Worm (Caenorhabditis elegans) whole organism, L3 larva: ENCODE results near the gene F38B2.3.
A peak's percentile ranks its signal among the peaks of the same experiment; 100 is the strongest.

Experiments used
- R02D3.7 ChIP-seq: fragments of 150-350 bp; optimal IDR thresholded peaks from 2 replicates; lab custom pipeline; 2014; ENCODE audit warnings: missing biosample characterization, missing genetic modification characterization
- aly-2 ChIP-seq: fragments of 150-350 bp; optimal IDR thresholded peaks from 2 replicates; lab custom pipeline; 2014; ENCODE audit warnings: missing biosample characterization, missing genetic modification characterization
- ama-1 ChIP-seq: fragments of 150-350 bp; optimal IDR thresholded peaks from 2 replicates; lab custom pipeline; 2018
- ceh-16 ChIP-seq: sonication (generic microtip); optimal IDR thresholded peaks from 2 replicates; lab custom pipeline; 2017; ENCODE audit warnings: missing biosample characterization, missing genetic modification characterization
- ceh-28 ChIP-seq: fragments of 150-350 bp; optimal IDR thresholded peaks from 2 replicates; lab custom pipeline; 2014; ENCODE audit warnings: missing biosample characterization, missing genetic modification reagents, missing genetic modification characterization
- ceh-9 ChIP-seq: sonication (generic microtip); optimal IDR thresholded peaks from 2 replicates; lab custom pipeline; 2018; ENCODE audit warnings: missing biosample characterization, missing genetic modification characterization
- daf-12 ChIP-seq: fragments of 150-350 bp; optimal IDR thresholded peaks from 2 replicates; lab custom pipeline; 2014; ENCODE audit warnings: missing biosample characterization, missing genetic modification reagents, missing genetic modification characterization
- egl-5 ChIP-seq: fragments of 150-350 bp; optimal IDR thresholded peaks from 2 replicates; lab custom pipeline; 2017; ENCODE audit warnings: missing biosample characterization, missing genetic modification reagents, missing genetic modification characterization, inconsistent platforms
- elt-1 ChIP-seq: fragments of 150-350 bp; optimal IDR thresholded peaks from 2 replicates; lab custom pipeline; 2014; ENCODE audit warnings: missing biosample characterization, missing genetic modification characterization
- elt-2 ChIP-seq: sonication (generic microtip); optimal IDR thresholded peaks from 2 replicates; lab custom pipeline; 2016; ENCODE audit warnings: missing genetic modification reagents, mild to moderate bottlenecking, missing genetic modification characterization, missing compliant biosample characterization
- elt-3 ChIP-seq, 3 experiments: fragments of 150-350 bp in 1 of 3; sonication (generic microtip) in 2 of 3; optimal IDR thresholded peaks; 2 replicates in 2 of 3; 4 replicates in 1 of 3; lab custom pipeline; 2014 to 2017; ENCODE audit warnings: missing biosample characterization in 3 of 3, missing genetic modification characterization in 3 of 3
- eor-1 ChIP-seq, 2 experiments: fragments of 150-350 bp; optimal IDR thresholded peaks; 2 replicates each; lab custom pipeline; 2014 to 2018; ENCODE audit warnings: missing biosample characterization in 2 of 2, missing genetic modification characterization in 2 of 2
- fkh-10 ChIP-seq: sonication (generic microtip); optimal IDR thresholded peaks from 2 replicates; lab custom pipeline; 2017; ENCODE audit warnings: missing biosample characterization, missing genetic modification reagents, missing genetic modification characterization
- hmg-11 ChIP-seq: sonication (generic microtip); optimal IDR thresholded peaks from 2 replicates; lab custom pipeline; 2016; ENCODE audit warnings: missing genetic modification characterization, missing compliant biosample characterization
- jun-1 ChIP-seq: fragments of 150-350 bp; optimal IDR thresholded peaks from 2 replicates; lab custom pipeline; 2014; ENCODE audit warnings: missing biosample characterization, missing genetic modification reagents, missing genetic modification characterization
- lin-15B ChIP-seq: fragments of 150-350 bp; optimal IDR thresholded peaks from 2 replicates; lab custom pipeline; 2014; ENCODE audit warnings: missing biosample characterization, missing genetic modification characterization
- lin-39 ChIP-seq: fragments of 150-350 bp; optimal IDR thresholded peaks from 2 replicates; lab custom pipeline; 2018; ENCODE audit warnings: missing biosample characterization, missing genetic modification reagents, missing genetic modification characterization
- lsy-12 ChIP-seq: sonication (generic microtip); optimal IDR thresholded peaks from 2 replicates; lab custom pipeline; 2016; ENCODE audit warnings: mild to moderate bottlenecking, missing genetic modification characterization, missing compliant biosample characterization
- mdl-1 ChIP-seq: fragments of 150-350 bp; optimal IDR thresholded peaks from 2 replicates; lab custom pipeline; 2014; ENCODE audit warnings: missing biosample characterization, missing genetic modification characterization
- nfya-1 ChIP-seq: sonication (generic microtip); optimal IDR thresholded peaks from 2 replicates; lab custom pipeline; 2017; ENCODE audit warnings: missing genetic modification characterization, mild to moderate bottlenecking, missing compliant biosample characterization, antibody characterized with exemption, moderate library complexity; ENCODE audit not compliant: insufficient read depth
- nhr-11 ChIP-seq: fragments of 150-350 bp; optimal IDR thresholded peaks from 2 replicates; lab custom pipeline; 2014; ENCODE audit warnings: missing biosample characterization, missing genetic modification characterization
- nhr-12 ChIP-seq: fragments of 150-350 bp; optimal IDR thresholded peaks from 2 replicates; lab custom pipeline; 2014; ENCODE audit warnings: missing biosample characterization, missing genetic modification characterization
- nhr-23 ChIP-seq: fragments of 150-350 bp; optimal IDR thresholded peaks from 2 replicates; lab custom pipeline; 2014; ENCODE audit warnings: missing biosample characterization, missing genetic modification reagents, missing genetic modification characterization
- nhr-237 ChIP-seq: fragments of 150-350 bp; optimal IDR thresholded peaks from 2 replicates; lab custom pipeline; 2014; ENCODE audit warnings: missing biosample characterization, missing genetic modification characterization
- nhr-25 ChIP-seq: sonication (generic microtip); optimal IDR thresholded peaks from 2 replicates; lab custom pipeline; 2017; ENCODE audit warnings: missing biosample characterization, missing genetic modification characterization
- nhr-28 ChIP-seq: fragments of 150-350 bp; optimal IDR thresholded peaks from 2 replicates; lab custom pipeline; 2014; ENCODE audit warnings: missing biosample characterization, missing genetic modification characterization
- nhr-43 ChIP-seq: sonication (generic microtip); optimal IDR thresholded peaks from 2 replicates; lab custom pipeline; 2016; ENCODE audit warnings: mild to moderate bottlenecking, missing genetic modification characterization, missing compliant biosample characterization; ENCODE audit not compliant: poor library complexity, severe bottlenecking
- nhr-67 ChIP-seq: fragments of 150-350 bp; optimal IDR thresholded peaks from 2 replicates; lab custom pipeline; 2014; ENCODE audit warnings: missing biosample characterization, missing genetic modification characterization
- nhr-76 ChIP-seq: fragments of 150-350 bp; sonication (generic microtip); optimal IDR thresholded peaks from 5 replicates; lab custom pipeline; 2014; ENCODE audit warnings: missing biosample characterization, missing genetic modification characterization
- pha-4 ChIP-seq: fragments of 150-350 bp; optimal IDR thresholded peaks from 2 replicates; lab custom pipeline; 2014; ENCODE audit warnings: missing biosample characterization, missing genetic modification reagents, missing genetic modification characterization
- pqm-1 ChIP-seq: fragments of 150-350 bp; optimal IDR thresholded peaks from 2 replicates; lab custom pipeline; 2017; ENCODE audit warnings: missing biosample characterization, missing genetic modification characterization, inconsistent platforms
- sea-2 ChIP-seq: fragments of 150-350 bp; sonication (generic microtip); optimal IDR thresholded peaks from 4 replicates; lab custom pipeline; 2014; ENCODE audit warnings: missing biosample characterization, missing genetic modification reagents, missing genetic modification characterization
- skn-1 ChIP-seq: fragments of 150-350 bp; optimal IDR thresholded peaks from 2 replicates; lab custom pipeline; 2014; ENCODE audit warnings: missing biosample characterization, missing genetic modification characterization
- snpc-4 ChIP-seq: fragments of 150-350 bp; optimal IDR thresholded peaks from 2 replicates; lab custom pipeline; 2014; ENCODE audit warnings: missing biosample characterization, missing genetic modification characterization
- tbx-2 ChIP-seq: sonication (generic microtip); optimal IDR thresholded peaks from 2 replicates; lab custom pipeline; 2016; ENCODE audit warnings: mild to moderate bottlenecking, missing genetic modification characterization, missing compliant biosample characterization
- unc-39 ChIP-seq: sonication (generic microtip); optimal IDR thresholded peaks from 4 replicates; lab custom pipeline; 2017; ENCODE audit warnings: missing biosample characterization, missing genetic modification characterization
- unc-62 ChIP-seq: fragments of 150-350 bp; sonication (generic microtip); optimal IDR thresholded peaks from 4 replicates; lab custom pipeline; 2014; ENCODE audit warnings: missing biosample characterization, missing genetic modification reagents, missing genetic modification characterization
- ztf-11 ChIP-seq: fragments of 150-350 bp; optimal IDR thresholded peaks from 2 replicates; lab custom pipeline; 2014; ENCODE audit warnings: missing biosample characterization, missing genetic modification characterization
- ztf-4 ChIP-seq: fragments of 150-350 bp; optimal IDR thresholded peaks from 2 replicates; lab custom pipeline; 2014; ENCODE audit warnings: missing biosample characterization, missing genetic modification characterization

F38B2.3 gene

DNA sequence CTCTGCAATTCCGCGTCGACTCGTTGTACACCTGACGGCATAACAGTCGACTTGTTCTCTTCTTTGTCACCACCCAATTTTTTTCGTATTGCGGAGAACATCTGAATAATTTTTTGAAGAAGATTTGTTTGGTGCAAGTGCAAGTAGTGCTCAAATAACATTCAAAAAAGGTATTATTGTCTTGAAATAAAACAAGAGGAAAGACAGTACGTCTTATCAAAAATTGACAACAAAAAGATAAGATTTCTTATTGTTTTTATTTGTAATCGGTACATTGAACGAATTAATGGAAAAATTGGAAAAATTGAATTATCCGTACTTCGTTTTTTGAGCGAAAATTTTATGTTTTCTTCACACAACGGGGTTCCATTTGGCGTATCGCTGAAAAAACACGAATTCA lies 19.6 kb upstream of the F38B2.3 start, which contains the start of gene F08G12.1:
F08G12.1 (minus strand) TSS at position 101 of the 400 bp plus-strand sequence.
- TF ChIP-seq nhr-237 (tag; lab: Kevin White, UChicago) (no peak), nfya-1 (tag; lab: Kevin White, UChicago) (no peak), aly-2 (tag; lab: Kevin White, UChicago) (no peak), pha-4 (tag; lab: Kevin White, UChicago) (no peak), unc-62 (no peak), nhr-23 (tag; lab: Kevin White, UChicago) (no peak), tbx-2 (no peak)

DNA sequence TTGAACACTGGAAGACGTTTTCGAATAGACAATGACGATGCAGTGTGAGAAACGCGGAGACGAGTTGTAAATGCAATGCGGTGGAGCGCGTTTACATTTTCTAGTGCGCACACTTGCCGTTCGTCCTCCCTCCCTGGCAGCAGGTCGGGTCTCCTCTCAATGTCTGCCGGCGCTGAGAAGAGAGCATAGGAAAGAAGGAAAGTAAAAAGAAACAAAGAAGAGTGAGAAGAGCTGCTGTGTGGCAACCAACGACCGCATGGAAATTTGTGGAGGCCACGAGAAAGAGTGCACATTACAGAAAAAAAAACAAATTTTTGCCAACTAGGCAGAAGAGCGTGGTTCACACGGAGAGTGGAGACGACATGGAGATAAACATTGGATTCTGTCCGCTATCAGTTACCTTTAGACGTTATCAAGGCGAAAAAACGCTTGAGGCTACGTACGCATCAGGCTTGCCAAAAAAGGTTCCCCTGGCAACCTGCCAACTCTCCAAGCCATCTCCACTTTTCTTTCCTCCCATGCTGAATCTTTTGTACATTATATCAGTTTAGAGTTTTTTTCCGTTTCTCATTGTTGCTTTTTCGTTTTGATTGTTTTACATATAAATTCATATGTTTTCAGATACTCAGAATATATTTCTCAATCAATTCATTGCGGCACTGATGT lies 13.6 kb upstream of the F38B2.3 start, which contains the start of the genes snrp-40.1 and F08G12.3:
snrp-40.1 (minus strand) TSS at position 143 of the 666 bp plus-strand sequence.
F08G12.3 (plus strand) TSS at position 616 of the 666 bp plus-strand sequence.
- peak; percentile 89 for TF ChIP-seq nhr-25
- peak; percentile 87 for TF ChIP-seq nfya-1 (tag; lab: Kevin White, UChicago)
- no peak for TF ChIP-seq unc-62
- TF ChIP-seq pha-4 (tag; lab: Kevin White, UChicago): peak; percentile 93
- TF ChIP-seq lin-39 (tag; lab: Kevin White, UChicago): peak; percentile 89
- TF ChIP-seq pqm-1 (tag; lab: Kevin White, UChicago): peak; percentile 71
- TF ChIP-seq aly-2 (tag; lab: Kevin White, UChicago): no peak
- peak; percentile 91 for TF ChIP-seq hmg-11 (tag; lab: Kevin White, UChicago)
- peak; percentile 89 for TF ChIP-seq snpc-4 (tag; lab: Kevin White, UChicago)
- peak; percentile 57 for TF ChIP-seq tbx-2
- TF ChIP-seq nhr-43 (tag; lab: Kevin White, UChicago): peak; percentile 40
- TF ChIP-seq eor-1 (tag; optimal IDR thresholded peaks at IDR 0.05; lab: Kevin White, UChicago): no peak
- TF ChIP-seq elt-3 (tag; optimal IDR thresholded peaks at IDR 0.05; lab: Kevin White, UChicago): peak in 1 of 3 experiments; percentile 7
- peak; percentile 45 for TF ChIP-seq skn-1 (tag; lab: Kevin White, UChicago)
- peak; percentile 28 for TF ChIP-seq ceh-28 (tag; lab: Kevin White, UChicago)
- TF ChIP-seq nhr-23 (tag; lab: Kevin White, UChicago): peak; percentile 68
- peak; percentile 77 for TF ChIP-seq lin-15B
- peak; percentile 72 for TF ChIP-seq egl-5
- TF ChIP-seq lsy-12 (tag; lab: Kevin White, UChicago): peak; percentile 34
- TF ChIP-seq mdl-1 (tag; lab: Kevin White, UChicago): peak; percentile 36
- peak; percentile 36 for TF ChIP-seq elt-1
- no peak for TF ChIP-seq ama-1 (lab: Kevin White, UChicago)
- TF ChIP-seq jun-1 (tag; lab: Kevin White, UChicago): peak; percentile 72
- TF ChIP-seq ceh-16: no peak
- peak; percentile 81 for TF ChIP-seq elt-2 (tag; lab: Kevin White, UChicago)
- no peak for TF ChIP-seq daf-12 (tag; lab: Kevin White, UChicago)
- TF ChIP-seq fkh-10 (GFP tag; lab: Kevin White, UChicago): peak; percentile 12
- no peak for TF ChIP-seq sea-2 (GFP tag; lab: Kevin White, UChicago)

DNA sequence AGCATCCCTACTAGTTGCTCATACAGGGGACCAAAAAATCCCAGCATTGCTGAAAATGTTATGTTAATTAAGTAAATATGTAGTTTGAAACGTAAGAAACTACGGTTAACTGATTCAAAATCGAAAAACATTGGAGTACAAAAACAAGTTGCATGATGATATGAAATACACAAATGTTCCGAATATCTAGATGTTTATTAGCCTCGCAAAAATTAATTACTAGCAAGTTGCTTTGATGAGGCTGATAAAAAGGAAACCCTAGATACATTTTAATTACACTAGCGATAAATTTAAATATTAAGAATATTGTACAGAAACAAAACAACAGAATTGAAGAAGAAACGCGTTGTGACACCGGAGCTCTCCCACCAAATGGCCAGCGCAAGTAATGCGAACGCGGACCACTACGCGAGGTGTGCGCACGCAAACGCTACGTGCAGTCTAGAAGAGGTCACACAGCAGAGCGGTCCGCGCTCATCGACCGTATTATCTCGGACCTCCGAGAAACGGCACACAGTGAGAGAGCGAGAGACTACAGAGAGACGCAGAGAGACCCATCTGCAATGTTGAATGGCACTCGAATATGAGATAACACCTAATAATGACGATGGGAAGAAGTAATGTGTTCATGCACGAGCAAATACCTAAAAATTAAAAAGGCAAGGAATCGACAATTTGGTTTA lies 10.7 kb upstream of the F38B2.3 start, which contains the start of gene inx-2:
inx-2 (minus strand) TSS at position 51 of the 683 bp plus-strand sequence.
- no peak for TF ChIP-seq unc-39 (tag; lab: Kevin White, UChicago)
- no peak for TF ChIP-seq nhr-28 (tag; lab: Kevin White, UChicago)
- no peak for TF ChIP-seq jun-1 (tag; lab: Kevin White, UChicago)
- no peak for TF ChIP-seq nhr-67
- TF ChIP-seq unc-62: no peak
- no peak for TF ChIP-seq pqm-1 (tag; lab: Kevin White, UChicago)

DNA sequence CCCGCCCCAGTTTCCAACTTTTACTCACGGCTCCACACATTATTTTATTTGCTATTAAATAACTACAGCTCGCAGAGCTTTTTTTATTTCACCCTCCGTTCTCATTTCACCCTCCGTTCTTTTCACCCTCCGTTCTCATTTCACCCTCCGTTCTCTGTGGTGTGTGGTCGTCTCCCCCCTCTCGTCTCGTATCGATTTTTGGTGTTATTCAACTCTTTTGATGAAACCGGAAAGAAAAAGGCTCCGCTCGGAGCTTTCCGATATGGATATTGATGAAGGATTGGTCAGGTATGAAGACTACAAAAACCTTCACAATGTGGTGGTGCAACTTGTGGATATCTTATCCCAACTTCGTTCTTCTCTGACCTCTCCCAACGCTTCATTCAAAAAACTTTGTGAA lies 4.4 kb upstream of the F38B2.3 start:
- TF ChIP-seq nhr-76 (no peak), elt-2 (tag; lab: Kevin White, UChicago) (no peak), nhr-11 (tag; lab: Kevin White, UChicago) (no peak), nhr-28 (tag; lab: Kevin White, UChicago) (no peak), aly-2 (tag; lab: Kevin White, UChicago) (no peak), egl-5 (no peak), pqm-1 (tag; lab: Kevin White, UChicago) (no peak), nhr-25 (no peak), R02D3.7 (tag; lab: Kevin White, UChicago) (no peak), daf-12 (tag; lab: Kevin White, UChicago) (no peak), unc-62 (no peak), elt-1 (no peak), ceh-28 (tag; lab: Kevin White, UChicago) (no peak), nhr-12 (tag; lab: Kevin White, UChicago) (no peak), fkh-10 (GFP tag; lab: Kevin White, UChicago) (no peak), nhr-67 (no peak), ztf-4 (no peak), ceh-9 (tag; lab: Kevin White, UChicago) (no peak), elt-3 (tag; optimal IDR thresholded peaks at IDR 0.05; lab: Kevin White, UChicago) (no peak), ztf-11 (tag; lab: Kevin White, UChicago) (no peak)
